Worm (Caenorhabditis elegans): ENCODE measurements around the gene spp-7.
A peak's percentile ranks its signal among the peaks of the same experiment; 100 is the strongest.

spp-7 gene

ce11 chrIV:5400609-5401008 is 15.0 kb downstream of the spp-7 start, which contains the start of gene ZK616.1:
ZK616.1 (plus strand) TSS chrIV:5400909.
- TF ChIP-seq nhr-71 (tag; optimal IDR thresholded peaks at IDR 0.05) (no peak), sup-37 (GFP tag; optimal IDR thresholded peaks at IDR 0.05) (no peak), hlh-17 (GFP tag; optimal IDR thresholded peaks at IDR 0.05; ENCODE audit: borderline replicate concordance) (no peak), nhr-85 (tag) (no peak), grh-1 (GFP tag; IDR thresholded peaks at IDR 0.05) (no peak), snpc-4 (tag; optimal IDR thresholded peaks at IDR 0.05) (no peak), ceh-63 (GFP tag; optimal IDR thresholded peaks at IDR 0.05) (no peak)

DNA sequence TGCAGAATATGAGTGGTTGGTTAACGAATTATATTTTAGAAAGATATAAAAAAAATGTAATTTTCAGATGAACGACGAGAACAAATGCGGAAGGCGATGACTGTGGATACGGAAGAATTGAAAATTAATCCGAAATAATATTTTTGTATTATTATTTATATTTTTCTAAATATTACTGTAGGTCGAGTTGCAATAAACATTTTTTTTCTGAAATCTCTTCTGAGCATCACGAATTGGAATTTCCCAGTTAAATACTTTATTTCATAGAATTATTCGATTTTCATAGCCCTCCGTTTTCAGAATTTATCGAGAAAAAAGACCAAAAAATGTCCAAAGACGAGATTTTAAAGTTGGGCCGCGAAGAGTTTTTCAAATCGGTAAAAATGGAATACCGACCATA is 18.1 kb downstream of the spp-7 start, which contains the start of gene ZK616.2:
Gene ZK616.2 (plus strand): TSS at position 301 of the 400 bp plus-strand sequence.
- no peak for TF ChIP-seq C34B4.2 (tag; optimal IDR thresholded peaks at IDR 0.05)
- no peak for TF ChIP-seq Y116A8C.19 (tag; optimal IDR thresholded peaks at IDR 0.05; ENCODE audit: borderline replicate concordance)
- TF ChIP-seq aha-1 (tag; optimal IDR thresholded peaks at IDR 0.05), result no peak
- no peak for TF ChIP-seq isw-1 (GFP tag; IDR thresholded peaks at IDR 0.05)
- TF ChIP-seq nhr-76 (tag; optimal IDR thresholded peaks at IDR 0.05), result no peak
- TF ChIP-seq nhr-77 (tag; optimal IDR thresholded peaks at IDR 0.05), result no peak
- TF ChIP-seq aly-2 (tag; optimal IDR thresholded peaks at IDR 0.05), result no peak
- no peak for TF ChIP-seq nhr-237 (tag; optimal IDR thresholded peaks at IDR 0.05)
- TF ChIP-seq ces-1 (GFP tag; optimal IDR thresholded peaks at IDR 0.05), result no peak
- TF ChIP-seq ztf-4 (tag; optimal IDR thresholded peaks at IDR 0.05), result no peak

DNA sequence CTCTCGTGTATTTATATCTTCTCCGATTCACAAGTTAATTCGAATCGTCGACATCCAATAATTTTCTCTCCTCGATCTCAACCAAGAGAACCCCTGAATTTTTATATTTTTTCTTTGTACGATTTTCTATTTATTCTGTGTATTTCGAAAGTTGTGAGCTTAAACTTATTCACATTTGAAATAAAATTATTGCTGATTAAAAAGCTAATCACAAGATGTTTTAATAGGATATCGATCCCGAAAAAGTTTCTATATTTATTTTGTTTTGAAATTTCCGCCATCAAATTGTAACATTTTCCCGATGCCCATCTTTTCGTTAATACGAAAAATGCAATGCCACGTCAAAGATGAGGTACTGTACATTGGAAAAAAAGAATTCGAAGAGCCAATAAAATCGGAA is 18.8 kb downstream of the spp-7 start, which contains the start of gene ZK616.3:
Gene ZK616.3 (plus strand): TSS at position 301 of the 400 bp plus-strand sequence.
- no peak for TF ChIP-seq ets-5 (GFP tag; IDR thresholded peaks at IDR 0.05)
- TF ChIP-seq lin-35 (GFP tag; optimal IDR thresholded peaks at IDR 0.05), result no peak
- TF ChIP-seq unc-86 (tag; optimal IDR thresholded peaks at IDR 0.05), result no peak

ce11 chrIV:5394687-5395086 is 20.9 kb downstream of the spp-7 start, which contains the start of the genes perm-3 and swsn-6:
perm-3 (minus strand) TSS chrIV:5394804.
swsn-6 (plus strand) TSS chrIV:5395033.
- peak; percentile 23 for TF ChIP-seq mef-2 (tag; optimal IDR thresholded peaks at IDR 0.05)
- TF ChIP-seq sox-4 (tag; optimal IDR thresholded peaks at IDR 0.05), result peak; percentile 46
- TF ChIP-seq fos-1 (tag; optimal IDR thresholded peaks at IDR 0.05), result peak; percentile 31
- TF ChIP-seq ceh-63 (GFP tag; optimal IDR thresholded peaks at IDR 0.05), result no peak
- TF ChIP-seq dpl-1 (GFP tag; optimal IDR thresholded peaks at IDR 0.05), result peak; percentile 78 to 84 (median 84)
- TF ChIP-seq pax-3 (tag; optimal IDR thresholded peaks at IDR 0.05), result peak; percentile 38
- TF ChIP-seq zip-4 (GFP tag; optimal IDR thresholded peaks at IDR 0.05), result peak; percentile 61
- TF ChIP-seq nhr-20 (tag; optimal IDR thresholded peaks at IDR 0.05), result peak; percentile 84
- TF ChIP-seq blmp-1 (tag; optimal IDR thresholded peaks at IDR 0.05), result peak; percentile 53
- TF ChIP-seq unc-98 (GFP tag; IDR thresholded peaks at IDR 0.05), result no peak
- TF ChIP-seq sup-37 (GFP tag; optimal IDR thresholded peaks at IDR 0.05), result no peak
- no peak for TF ChIP-seq pqm-1 (tag; optimal IDR thresholded peaks at IDR 0.05)
- TF ChIP-seq nhr-71 (tag; optimal IDR thresholded peaks at IDR 0.05), result peak; percentile 90
- peak; percentile 76 for TF ChIP-seq isw-1 (GFP tag; IDR thresholded peaks at IDR 0.05)
- no peak for TF ChIP-seq hlh-17 (GFP tag; optimal IDR thresholded peaks at IDR 0.05; ENCODE audit: borderline replicate concordance)
- no peak for TF ChIP-seq unc-30 (tag; optimal IDR thresholded peaks at IDR 0.05)
- TF ChIP-seq ets-5 (GFP tag; IDR thresholded peaks at IDR 0.05), result no peak
- TF ChIP-seq unc-86 (tag; optimal IDR thresholded peaks at IDR 0.05), result peak; percentile 81
- peak; percentile 82 for TF ChIP-seq irx-1 (tag; optimal IDR thresholded peaks at IDR 0.05)
- peak; percentile 77 for TF ChIP-seq egl-13 (tag; optimal IDR thresholded peaks at IDR 0.05)
- TF ChIP-seq unc-130 (tag; optimal IDR thresholded peaks at IDR 0.05), result peak; percentile 86
- TF ChIP-seq lsy-2 (tag; optimal IDR thresholded peaks at IDR 0.05), result peak; percentile 88 to 93
- no peak for TF ChIP-seq ceh-90 (tag; optimal IDR thresholded peaks at IDR 0.05)
- TF ChIP-seq fkh-8 (tag; optimal IDR thresholded peaks at IDR 0.05), result peak; percentile 65
- peak; percentile 39; the same call in 1 of the 2 replicates for TF ChIP-seq mab-9 (GFP tag; IDR thresholded peaks at IDR 0.05)
- peak; percentile 82 for TF ChIP-seq C16A3.4 (tag; optimal IDR thresholded peaks at IDR 0.05)
- peak in 2 of 6 experiments; percentile 26 to 78 for TF ChIP-seq elt-3 (tag; optimal IDR thresholded peaks at IDR 0.05)
- peak; percentile 49 for TF ChIP-seq elt-2 (tag; optimal IDR thresholded peaks at IDR 0.05)
- TF ChIP-seq aha-1 (tag; optimal IDR thresholded peaks at IDR 0.05), result peak; percentile 16
- TF ChIP-seq lin-35 (GFP tag; optimal IDR thresholded peaks at IDR 0.05), result peak; percentile 86
- peak; percentile 19; the same call in 1 of the 2 replicates for TF ChIP-seq ceh-88 (GFP tag; IDR thresholded peaks at IDR 0.05)
- no peak for TF ChIP-seq tlp-1 (tag; optimal IDR thresholded peaks at IDR 0.05)
- TF ChIP-seq fkh-10 (GFP tag; optimal IDR thresholded peaks at IDR 0.05), result peak; percentile 35
- no peak for TF ChIP-seq alr-1 (tag; optimal IDR thresholded peaks at IDR 0.05; ENCODE audit: borderline replicate concordance)
- TF ChIP-seq vab-15 (tag; optimal IDR thresholded peaks at IDR 0.05), result no peak
